Fruit fly (Drosophila melanogaster) whole organism, embryonic: Measurements from ENCODE around the gene spdo.

Experiments
- Asciz ChIP-seq: fragments of 200-800 bp; sonication (Bioruptor generic); optimal IDR thresholded peaks from 2 replicates; lab custom pipeline; 2017; ENCODE audit warnings: missing biosample characterization, mild to moderate bottlenecking, missing genetic modification characterization, missing genetic modification reagents
- BEAF-32 ChIP-seq: fragments of 200-800 bp; sonication (Bioruptor generic); optimal IDR thresholded peaks from 3 replicates; lab custom pipeline; 2017; ENCODE audit warnings: missing biosample characterization, missing genetic modification characterization, mild to moderate bottlenecking, moderate library complexity, missing genetic modification reagents
- CG10274 ChIP-seq: fragments of 200-800 bp; sonication (Bioruptor generic); optimal IDR thresholded peaks from 3 replicates; lab custom pipeline; 2017; ENCODE audit warnings: missing biosample characterization, mild to moderate bottlenecking, missing genetic modification characterization
- CG11093 ChIP-seq: fragments of 200-800 bp; sonication (Bioruptor generic); IDR thresholded peaks from 3 replicates; pipeline ENCODE4 v1.3.6; 2022; ENCODE audit warnings: missing biosample characterization, missing genetic modification characterization
- CG11695 ChIP-seq: fragments of 200-800 bp; sonication (Bioruptor generic); IDR thresholded peaks from 3 replicates; pipeline ENCODE4 v1.3.6; 2022; ENCODE audit warnings: missing biosample characterization, missing genetic modification characterization
- CG15269 ChIP-seq: fragments of 200-800 bp; sonication (Bioruptor generic); optimal IDR thresholded peaks from 2 replicates; lab custom pipeline; 2018; ENCODE audit warnings: missing biosample characterization, mild to moderate bottlenecking, missing genetic modification characterization, moderate library complexity
- CG17361 ChIP-seq: fragments of 200-800 bp; sonication (Bioruptor generic); IDR thresholded peaks from 3 replicates; pipeline ENCODE4 v1.3.6; 2022; ENCODE audit warnings: missing biosample characterization, missing genetic modification characterization
- CG18262 ChIP-seq: fragments of 200-800 bp; optimal IDR thresholded peaks from 3 replicates; lab custom pipeline; 2019; ENCODE audit warnings: missing biosample characterization, mild to moderate bottlenecking, missing genetic modification characterization, moderate library complexity
- CG2712 ChIP-seq: fragments of 200-800 bp; optimal IDR thresholded peaks from 3 replicates; lab custom pipeline; 2019; ENCODE audit warnings: missing biosample characterization, mild to moderate bottlenecking, missing genetic modification characterization, moderate library complexity
- CG30403 ChIP-seq: fragments of 200-800 bp; sonication (Bioruptor generic); optimal IDR thresholded peaks from 3 replicates; lab custom pipeline; 2016; ENCODE audit warnings: missing biosample characterization, missing genetic modification characterization
- CG4360 ChIP-seq: fragments of 200-800 bp; sonication (Bioruptor generic); IDR thresholded peaks from 2 replicates; pipeline ENCODE4 v1.3.6; 2022; ENCODE audit warnings: missing biosample characterization, missing genetic modification characterization
- CG8089 ChIP-seq: fragments of 200-800 bp; sonication (Bioruptor generic); optimal IDR thresholded peaks from 3 replicates; lab custom pipeline; 2016; ENCODE audit warnings: missing biosample characterization, missing genetic modification characterization
- CG9727 ChIP-seq: fragments of 200-800 bp; sonication (Bioruptor generic); optimal IDR thresholded peaks from 3 replicates; lab custom pipeline; 2017; ENCODE audit warnings: missing biosample characterization, mild to moderate bottlenecking, missing genetic modification characterization
- D ChIP-seq, 2 experiments: fragments of 200-800 bp in 1 of 2; fragments of >200 bp in 1 of 2; sonication (Bioruptor generic) in 1 of 2; optimal IDR thresholded peaks; 2 replicates in 1 of 2; 3 replicates in 1 of 2; lab custom pipeline; 2017; ENCODE audit warnings: mild to moderate bottlenecking in 1 of 2, missing biosample characterization in 1 of 2, missing genetic modification characterization in 1 of 2, missing genetic modification reagents in 1 of 2
- D19B ChIP-seq: fragments of 200-800 bp; sonication (Bioruptor generic); optimal IDR thresholded peaks from 2 replicates; lab custom pipeline; 2017; ENCODE audit warnings: missing biosample characterization, mild to moderate bottlenecking, missing genetic modification characterization
- Dll ChIP-seq: fragments of 200-800 bp; sonication (Bioruptor generic); IDR thresholded peaks from 4 replicates; pipeline ENCODE4 v1.3.6; 2022; ENCODE audit warnings: missing biosample characterization, missing genetic modification characterization; ENCODE audit not compliant: partially characterized antibody
- Ets65A ChIP-seq: fragments of 200-800 bp; sonication (Bioruptor generic); peaks from one replicate; lab custom pipeline; 2016; ENCODE audit warnings: missing biosample characterization, missing genetic modification characterization
- HLHmδ ChIP-seq: fragments of 200-800 bp; sonication (Bioruptor generic); optimal IDR thresholded peaks from 2 replicates; lab custom pipeline; 2018; ENCODE audit warnings: missing biosample characterization, mild to moderate bottlenecking, missing genetic modification characterization, moderate library complexity
- Mes4 ChIP-seq: fragments of 200-800 bp; sonication (Bioruptor generic); optimal IDR thresholded peaks from 2 replicates; lab custom pipeline; 2016; ENCODE audit warnings: missing biosample characterization, missing genetic modification characterization
- Sox100B ChIP-seq: fragments of 200-800 bp; sonication (Bioruptor generic); optimal IDR thresholded peaks from 3 replicates; lab custom pipeline; 2018; ENCODE audit warnings: missing biosample characterization, mild to moderate bottlenecking, missing genetic modification characterization
- Sry-β ChIP-seq: fragments of 200-800 bp; sonication (Bioruptor generic); optimal IDR thresholded peaks from 2 replicates; lab custom pipeline; 2018; ENCODE audit warnings: missing biosample characterization, mild to moderate bottlenecking, missing genetic modification characterization, moderate library complexity
- Ssrp ChIP-seq: fragments of 200-800 bp; sonication (Bioruptor generic); optimal IDR thresholded peaks from 2 replicates; lab custom pipeline; 2018; ENCODE audit warnings: missing biosample characterization, mild to moderate bottlenecking, missing genetic modification characterization, moderate library complexity
- aop ChIP-seq: fragments of 200-800 bp; sonication (Bioruptor generic); IDR thresholded peaks from 2 replicates; pipeline ENCODE4 v1.3.6; 2022; ENCODE audit warnings: missing biosample characterization, missing genetic modification characterization
- btn ChIP-seq: fragments of 200-800 bp; sonication (Bioruptor generic); optimal IDR thresholded peaks from 2 replicates; lab custom pipeline; 2016; ENCODE audit warnings: missing biosample characterization, missing genetic modification characterization
- cad ChIP-seq: fragments of >200 bp; optimal IDR thresholded peaks from 2 replicates; lab custom pipeline; 2017; ENCODE audit warnings: missing biosample characterization, missing genetic modification characterization
- dmrt11E ChIP-seq: fragments of 200-800 bp; sonication (Bioruptor generic); optimal IDR thresholded peaks from 3 replicates; lab custom pipeline; 2018; ENCODE audit warnings: missing biosample characterization, mild to moderate bottlenecking, missing genetic modification characterization, moderate library complexity
- esg ChIP-seq: fragments of 200-800 bp; sonication (Bioruptor generic); conservative IDR thresholded peaks from 2 replicates; pipeline ENCODE4 v1.3.6; 2022; ENCODE audit warnings: missing biosample characterization, missing genetic modification characterization
- grn ChIP-seq: fragments of 200-800 bp; sonication (Bioruptor generic); optimal IDR thresholded peaks from 3 replicates; lab custom pipeline; 2017; ENCODE audit warnings: missing biosample characterization, missing genetic modification characterization
- hkb ChIP-seq, 2 experiments: fragments of 200-800 bp in 1 of 2; fragments of >200 bp in 1 of 2; sonication (Bioruptor generic) in 1 of 2; IDR thresholded peaks in 1 of 2; optimal IDR thresholded peaks in 1 of 2; 2 replicates each; pipeline versions ENCODE4 v1.3.6 to Lab custom; 2017 to 2022; ENCODE audit warnings: missing biosample characterization in 1 of 2, missing genetic modification characterization in 1 of 2
- lola ChIP-seq, 3 experiments: fragments of >200 bp in 2 of 3; fragments of 200-800 bp in 1 of 3; sonication (Bioruptor generic) in 1 of 3; optimal IDR thresholded peaks; 2 replicates each; lab custom pipeline; 2017 to 2019; ENCODE audit warnings: missing biosample characterization in 3 of 3, missing genetic modification characterization in 3 of 3, mild to moderate bottlenecking in 1 of 3, moderate library complexity in 1 of 3
- mirr ChIP-seq: fragments of 200-800 bp; sonication (Bioruptor generic); optimal IDR thresholded peaks from 3 replicates; lab custom pipeline; 2018; ENCODE audit warnings: missing biosample characterization, mild to moderate bottlenecking, missing genetic modification characterization
- pan ChIP-seq, 4 experiments: fragments of >200 bp in 3 of 4; fragments of 200-800 bp in 1 of 4; sonication (Bioruptor generic) in 1 of 4; optimal IDR thresholded peaks in 3 of 4; IDR thresholded peaks in 1 of 4; 2 replicates each; pipeline versions ENCODE4 v1.3.6 to Lab custom; 2017 to 2022; ENCODE audit warnings: missing biosample characterization in 2 of 4, missing genetic modification characterization in 2 of 4, mixed read lengths in 1 of 4
- pho ChIP-seq: fragments of 200-800 bp; sonication (Bioruptor generic); optimal IDR thresholded peaks from 2 replicates; lab custom pipeline; 2016; ENCODE audit warnings: missing biosample characterization, missing genetic modification characterization
- pzg ChIP-seq: fragments of 200-800 bp; sonication (Bioruptor generic); optimal IDR thresholded peaks from 3 replicates; lab custom pipeline; 2018; ENCODE audit warnings: missing biosample characterization, mild to moderate bottlenecking, missing genetic modification characterization, moderate library complexity
- rib ChIP-seq: fragments of 200-800 bp; sonication (Bioruptor generic); IDR thresholded peaks from 2 replicates; pipeline ENCODE4 v1.3.6; 2022; ENCODE audit warnings: missing biosample characterization, missing genetic modification characterization
- row ChIP-seq: fragments of 200-800 bp; sonication (Bioruptor generic); IDR thresholded peaks from 3 replicates; pipeline ENCODE4 v1.3.6; 2022; ENCODE audit warnings: missing biosample characterization, missing genetic modification characterization
- sens ChIP-seq: fragments of 200-800 bp; sonication (Bioruptor generic); peaks from one replicate; lab custom pipeline; 2016; ENCODE audit warnings: missing biosample characterization, missing genetic modification characterization
- seq ChIP-seq: fragments of 200-800 bp; sonication (Bioruptor generic); IDR thresholded peaks from 2 replicates; pipeline ENCODE4 v1.3.6; 2022; ENCODE audit warnings: missing biosample characterization, missing genetic modification characterization
- slbo ChIP-seq: fragments of 200-800 bp; sonication (Bioruptor generic); IDR thresholded peaks from 2 replicates; pipeline ENCODE4 v1.3.6; 2022; ENCODE audit warnings: missing biosample characterization, missing genetic modification characterization
- sr ChIP-seq: fragments of 200-800 bp; sonication (Bioruptor generic); IDR thresholded peaks from 3 replicates; pipeline ENCODE4 v1.3.6; 2022; ENCODE audit warnings: missing biosample characterization, missing genetic modification characterization
- wor ChIP-seq: fragments of 200-800 bp; sonication (Bioruptor generic); IDR thresholded peaks from 2 replicates; pipeline ENCODE4 v1.3.6; 2022; ENCODE audit warnings: missing biosample characterization, missing genetic modification characterization

Gene spdo

dm6 chr3R:30474667-30475213 is 1.7 kb upstream of the spdo start (continued):
- TF ChIP-seq HLHmδ (GFP tag; lab: Kevin White, UChicago) (peak; percentile 85), Asciz (GFP tag; lab: Kevin White, UChicago) (no peak), mirr (GFP tag; lab: Kevin White, UChicago) (no peak), CG4360 (GFP tag; lab: Robert Waterston, UW) (no peak), Sox100B (GFP tag; lab: Kevin White, UChicago) (no peak), sr (GFP tag; lab: Robert Waterston, UW) (no peak), D (optimal IDR thresholded peaks at IDR 0.05; lab: Kevin White, UChicago) (no peak), D (GFP tag; optimal IDR thresholded peaks at IDR 0.05; lab: Kevin White, UChicago) (no peak), seq (GFP tag; lab: Robert Waterston, UW) (no peak), grn (GFP tag; lab: Kevin White, UChicago) (peak; percentile 69), Dll (GFP tag; lab: Robert Waterston, UW) (no peak), btn (GFP tag; lab: Kevin White, UChicago) (no peak), CG15269 (tag; lab: Kevin White, UChicago) (no peak), slbo (no peak), wor (no peak), aop (GFP tag; lab: Robert Waterston, UW) (no peak), cad (GFP tag; lab: Kevin White, UChicago) (no peak), BEAF-32 (GFP tag; lab: Kevin White, UChicago) (no peak), pzg (GFP tag; lab: Kevin White, UChicago) (no peak), Ssrp (tag; lab: Kevin White, UChicago) (no peak), Ets65A (GFP tag; lab: Kevin White, UChicago) (no peak), Mes4 (GFP tag; lab: Kevin White, UChicago) (no peak), CG10274 (GFP tag; lab: Kevin White, UChicago) (peak; percentile 30), hkb (optimal IDR thresholded peaks at IDR 0.05; lab: Kevin White, UChicago) (no peak), hkb (GFP tag; IDR thresholded peaks at IDR 0.05; lab: Robert Waterston, UW) (no peak)

dm6 chr3R:30475910-30476309 is 574 bp upstream of the spdo start:
- TF ChIP-seq CG11695 (GFP tag; lab: Robert Waterston, UW): no peak
- peak; percentile 62 for TF ChIP-seq Sry-β (GFP tag; lab: Kevin White, UChicago)
- TF ChIP-seq pho (GFP tag; lab: Kevin White, UChicago): no peak
- TF ChIP-seq CG11093 (GFP tag; lab: Robert Waterston, UW): no peak
- TF ChIP-seq CG8089 (GFP tag; lab: Kevin White, UChicago): no peak
- TF ChIP-seq CG17361 (GFP tag; lab: Robert Waterston, UW): peak; percentile 32; the same call in 1 of the 3 replicates
- TF ChIP-seq CG30403 (GFP tag; lab: Kevin White, UChicago): peak; percentile 7
- TF ChIP-seq D19B: peak; percentile 24
- TF ChIP-seq rib (GFP tag; lab: Robert Waterston, UW): no peak
- no peak for TF ChIP-seq pan (optimal IDR thresholded peaks at IDR 0.05; lab: Kevin White, UChicago)
- TF ChIP-seq pan (GFP tag; optimal IDR thresholded peaks at IDR 0.05 in 1 of 2, IDR thresholded peaks at IDR 0.05 in 1 of 2): peak in 1 of 2 experiments; percentile 27
- peak in 1 of 3 experiments; percentile 38 for TF ChIP-seq lola (GFP tag; optimal IDR thresholded peaks at IDR 0.05; lab: Kevin White, UChicago)
- TF ChIP-seq esg (GFP tag; lab: Robert Waterston, UW): no peak
- TF ChIP-seq CG18262 (tag; lab: Kevin White, UChicago): peak; percentile 34
- peak; percentile 87 for TF ChIP-seq sens (GFP tag; lab: Kevin White, UChicago)
- TF ChIP-seq dmrt11E (tag; lab: Kevin White, UChicago): peak; percentile 47
- 0 out of 3 replicates have a peak, but pooled peaks have one; percentile 13 for TF ChIP-seq row (GFP tag; lab: Robert Waterston, UW)
- TF ChIP-seq CG9727 (GFP tag; lab: Kevin White, UChicago): peak; percentile 15
- TF ChIP-seq CG2712 (tag; lab: Kevin White, UChicago): peak; percentile 23
